Worm (Caenorhabditis elegans) whole organism, early embryonic: ENCODE measurements around the gene F58B3.6.

Experiments used
- B0310.2 ChIP-seq: sonication (generic microtip); optimal IDR thresholded peaks from 2 replicates; lab custom pipeline; 2016; ENCODE audit warnings: mild to moderate bottlenecking, missing genetic modification characterization, missing compliant biosample characterization
- F13C5.2 ChIP-seq: sonication (generic microtip); optimal IDR thresholded peaks from 2 replicates; lab custom pipeline; 2017; ENCODE audit warnings: mild to moderate bottlenecking, missing genetic modification characterization, inconsistent platforms, missing compliant biosample characterization
- aly-1 ChIP-seq: sonication (generic microtip); optimal IDR thresholded peaks from 2 replicates; lab custom pipeline; 2016; ENCODE audit warnings: missing genetic modification characterization, missing compliant biosample characterization
- ama-1 ChIP-seq: fragments of 150-350 bp; optimal IDR thresholded peaks from 2 replicates; lab custom pipeline; 2014
- ceh-13 ChIP-seq: fragments of 200-800 bp; sonication (Bioruptor generic); optimal IDR thresholded peaks from 2 replicates; lab custom pipeline; 2018; ENCODE audit warnings: mild to moderate bottlenecking, missing genetic modification characterization, missing compliant biosample characterization
- ceh-36 ChIP-seq: sonication (generic microtip); optimal IDR thresholded peaks from 2 replicates; lab custom pipeline; 2016; ENCODE audit warnings: missing genetic modification characterization, inconsistent platforms, missing compliant biosample characterization
- ets-7 ChIP-seq: sonication (generic microtip); optimal IDR thresholded peaks from 2 replicates; lab custom pipeline; 2016; ENCODE audit warnings: missing genotype, missing genetic modification characterization, missing compliant biosample characterization
- flt-1 ChIP-seq: fragments of 200-800 bp; sonication (Bioruptor generic); IDR thresholded peaks from 2 replicates; pipeline ENCODE4 v1.3.6; 2022; ENCODE audit warnings: missing genetic modification characterization, missing compliant biosample characterization
- hmbx-1 ChIP-seq: sonication (generic microtip); optimal IDR thresholded peaks from 2 replicates; lab custom pipeline; 2016; ENCODE audit warnings: mild to moderate bottlenecking, missing genetic modification characterization, missing compliant biosample characterization
- hmg-4 ChIP-seq: fragments of 200-800 bp; sonication (Bioruptor generic); optimal IDR thresholded peaks from 2 replicates; lab custom pipeline; 2018; ENCODE audit warnings: mild to moderate bottlenecking, missing genetic modification characterization, missing compliant biosample characterization
- hnd-1 ChIP-seq: sonication (generic microtip); optimal IDR thresholded peaks from 2 replicates; lab custom pipeline; 2016; ENCODE audit warnings: missing genetic modification characterization, missing compliant biosample characterization
- pes-1 ChIP-seq: fragments of 200-800 bp; sonication (Bioruptor generic); IDR thresholded peaks from 2 replicates; pipeline ENCODE4 v1.3.6; 2022; ENCODE audit warnings: missing genetic modification reagents, missing genetic modification characterization, missing compliant biosample characterization
- scrt-1 ChIP-seq: fragments of 200-800 bp; sonication (Bioruptor generic); IDR thresholded peaks from 2 replicates; pipeline ENCODE4 v1.3.6; 2022; ENCODE audit warnings: missing genetic modification characterization, missing compliant biosample characterization
- sea-1 ChIP-seq: fragments of 200-800 bp; sonication (Bioruptor generic); conservative IDR thresholded peaks from 2 replicates; pipeline ENCODE4 v1.3.6; 2022; ENCODE audit warnings: missing genetic modification characterization, missing compliant biosample characterization
- tbx-11 ChIP-seq: fragments of 200-800 bp; sonication (Bioruptor generic); IDR thresholded peaks from 2 replicates; pipeline ENCODE4 v1.3.6; 2022; ENCODE audit warnings: missing genetic modification characterization, missing compliant biosample characterization
- tbx-37 ChIP-seq: fragments of 200-800 bp; sonication (Bioruptor generic); conservative IDR thresholded peaks from 2 replicates; pipeline ENCODE4 v1.3.6; 2022; ENCODE audit warnings: missing genetic modification reagents, missing genetic modification characterization, missing compliant biosample characterization
- tra-4 ChIP-seq: sonication (generic microtip); optimal IDR thresholded peaks from 2 replicates; lab custom pipeline; 2017; ENCODE audit warnings: missing genetic modification characterization, missing compliant biosample characterization

The F58B3.6 gene

ce11 chrIV:11676054-11676453 is 39.6 kb downstream of the F58B3.6 start, which contains the start of gene inx-9:
TSS of gene inx-9 (plus strand) at chrIV:11676354.
- TF ChIP-seq ceh-13 (GFP tag; lab: Kevin White, UChicago) (no peak), flt-1 (GFP tag; lab: Robert Waterston, UW) (no peak), tbx-11 (GFP tag; lab: Robert Waterston, UW) (no peak), sea-1 (GFP tag; lab: Robert Waterston, UW) (no peak), hmg-4 (GFP tag; lab: Kevin White, UChicago) (no peak), hmbx-1 (tag; lab: Kevin White, UChicago) (no peak), B0310.2 (no peak), tra-4 (tag; lab: Kevin White, UChicago) (no peak), ets-7 (tag; lab: Kevin White, UChicago) (no peak), hnd-1 (tag; lab: Kevin White, UChicago) (no peak), pes-1 (GFP tag; lab: Robert Waterston, UW) (no peak), ceh-36 (tag; lab: Kevin White, UChicago) (no peak), F13C5.2 (no peak), aly-1 (no peak), ama-1 (lab: Kevin White, UChicago) (no peak), tbx-37 (no peak), scrt-1 (no peak)

- no peak for TF ChIP-seq sea-1 (GFP tag; lab: Robert Waterston, UW)
These were observed 45.5 kb downstream of the F58B3.6 start, which contains the start of gene ZK792.4 for ce11 chrIV:11681905-11682304. TSS of gene ZK792.4 (minus strand) at chrIV:11682005.
